Worm (Caenorhabditis elegans): ENCODE results near the gene clec-258.

The clec-258 gene

DNA sequence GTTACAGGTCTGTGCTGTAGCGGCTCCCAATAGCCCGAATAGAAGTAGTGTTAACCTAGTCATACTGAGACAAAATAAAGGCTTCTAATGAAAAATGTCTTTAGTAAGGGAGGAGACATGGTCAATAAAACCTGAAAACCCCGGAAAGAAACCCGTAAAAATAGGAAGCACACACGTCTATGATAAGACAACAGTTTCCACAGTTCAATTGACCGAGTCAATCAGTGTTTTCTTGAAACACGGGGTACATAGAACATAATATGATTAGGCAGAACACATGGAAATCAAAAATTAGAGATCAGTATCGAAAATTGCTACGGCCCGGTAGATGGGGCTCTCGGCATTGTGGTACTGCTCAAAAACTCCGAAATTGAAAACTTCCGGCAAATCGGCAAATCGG lies 37.1 kb upstream of the clec-258 start, which contains the start of gene clec-49:
Gene clec-49 (minus strand): TSS at position 103 of the 400 bp plus-strand sequence.
- TF ChIP-seq nhr-80 (tag; optimal IDR thresholded peaks at IDR 0.05) (peak; percentile 72), F33H1.4 (GFP tag; IDR thresholded peaks at IDR 0.05) (no peak), Y56A3A.18 (GFP tag; IDR thresholded peaks at IDR 0.05) (no peak)

DNA sequence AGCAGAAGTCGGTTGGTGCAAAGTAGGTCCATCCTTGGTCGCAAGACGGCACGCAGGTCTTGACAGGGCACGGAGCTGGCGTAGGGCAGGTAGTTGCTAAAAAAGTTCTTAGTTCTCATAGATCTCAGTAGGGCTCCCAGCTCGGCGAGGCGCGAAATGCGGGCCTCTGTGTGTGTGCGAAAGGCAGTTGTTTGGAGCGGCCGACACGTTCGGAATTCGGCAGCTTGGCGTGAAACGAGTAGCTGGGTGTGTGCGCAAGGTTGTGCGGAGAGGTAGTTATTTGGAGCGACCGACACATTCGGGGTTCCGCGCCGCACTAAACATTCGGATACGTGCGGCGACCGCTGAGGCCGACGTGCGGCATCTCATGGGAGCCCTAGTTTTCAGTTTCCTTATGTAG lies 35.4 kb upstream of the clec-258 start:
- no peak for TF ChIP-seq ceh-79 (tag; optimal IDR thresholded peaks at IDR 0.05)
- TF ChIP-seq zfh-2 (GFP tag; conservative IDR thresholded peaks at IDR 0.05): peak; percentile 71; the same call in 1 of the 2 replicates

DNA sequence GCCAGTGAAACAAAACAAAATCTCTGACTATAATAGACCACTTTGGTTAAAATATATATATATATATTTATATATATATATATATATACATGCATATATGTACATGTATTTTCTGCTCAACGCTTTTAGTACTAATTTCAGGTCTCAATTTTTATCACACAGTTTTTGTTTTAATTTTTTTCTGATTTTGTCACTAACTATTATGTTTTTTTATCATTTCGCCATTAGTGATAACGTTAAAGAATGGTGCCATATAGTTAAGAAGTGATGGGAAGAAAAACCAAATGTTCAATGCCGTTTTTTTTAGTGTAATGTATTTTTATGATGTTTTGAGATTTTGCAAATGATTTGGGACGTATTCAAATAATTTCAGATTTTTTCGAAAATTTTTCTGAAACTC lies 33.9 kb upstream of the clec-258 start:
- TF ChIP-seq nhr-80 (tag; optimal IDR thresholded peaks at IDR 0.05): peak; percentile 32
- TF ChIP-seq Y95B8A.8 (GFP tag; IDR thresholded peaks at IDR 0.05): no peak

DNA sequence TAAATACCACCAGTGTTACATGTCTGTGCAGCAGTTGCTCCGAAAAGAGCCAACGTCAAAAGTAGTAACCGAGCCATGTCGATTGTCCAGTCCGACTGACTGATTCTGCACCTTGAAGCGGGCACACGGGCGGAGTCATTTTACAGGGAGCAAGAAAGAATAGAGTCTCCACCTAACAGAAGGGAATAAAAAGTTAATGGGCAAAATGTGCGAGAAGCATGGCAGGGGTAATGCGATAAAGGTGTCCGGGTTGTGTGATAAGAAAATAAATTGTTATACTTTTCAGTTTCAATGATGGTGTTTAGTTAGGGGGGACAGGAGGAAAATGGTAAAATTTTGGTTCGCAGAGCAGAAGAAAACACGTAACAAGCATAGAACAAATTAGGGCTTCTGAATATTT lies 33.0 kb upstream of the clec-258 start, which contains the start of gene clec-50:
Gene clec-50 (minus strand): TSS at position 109 of the 400 bp plus-strand sequence.
- TF ChIP-seq aptf-3 (GFP tag; IDR thresholded peaks at IDR 0.05) (no peak), zfh-2 (GFP tag; conservative IDR thresholded peaks at IDR 0.05) (no peak), ztf-6 (GFP tag; IDR thresholded peaks at IDR 0.05) (no peak), K11D2.4 (GFP tag; IDR thresholded peaks at IDR 0.05) (no peak), nhr-80 (tag; optimal IDR thresholded peaks at IDR 0.05) (peak; percentile 95), dox-1 (GFP tag; IDR thresholded peaks at IDR 0.05) (peak; percentile 49), bed-1 (GFP tag; IDR thresholded peaks at IDR 0.05) (no peak)

DNA sequence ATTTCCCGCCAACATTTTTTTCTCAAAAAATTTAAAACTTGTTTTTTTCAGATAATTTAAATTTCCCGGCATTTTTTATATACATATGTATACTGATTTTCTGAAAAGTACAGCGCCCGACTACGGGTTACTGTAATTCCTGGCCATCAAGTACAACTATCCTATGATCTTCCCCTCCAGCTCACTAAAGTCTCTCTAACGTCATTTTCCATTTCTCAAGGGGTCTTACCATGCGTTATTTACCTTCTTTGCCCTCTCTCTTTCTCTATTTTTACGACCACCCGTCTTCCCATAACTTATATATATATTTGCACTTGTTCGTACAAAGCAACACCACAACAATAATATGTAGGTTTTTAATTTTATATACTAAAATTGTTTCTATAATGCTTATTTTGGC lies 32.0 kb upstream of the clec-258 start, which contains the start of gene W04E12.9:
Gene W04E12.9 (plus strand): TSS at position 301 of the 400 bp plus-strand sequence.
- TF ChIP-seq B0336.3 (GFP tag; IDR thresholded peaks at IDR 0.05) (no peak), ceh-79 (tag; optimal IDR thresholded peaks at IDR 0.05) (no peak)

DNA sequence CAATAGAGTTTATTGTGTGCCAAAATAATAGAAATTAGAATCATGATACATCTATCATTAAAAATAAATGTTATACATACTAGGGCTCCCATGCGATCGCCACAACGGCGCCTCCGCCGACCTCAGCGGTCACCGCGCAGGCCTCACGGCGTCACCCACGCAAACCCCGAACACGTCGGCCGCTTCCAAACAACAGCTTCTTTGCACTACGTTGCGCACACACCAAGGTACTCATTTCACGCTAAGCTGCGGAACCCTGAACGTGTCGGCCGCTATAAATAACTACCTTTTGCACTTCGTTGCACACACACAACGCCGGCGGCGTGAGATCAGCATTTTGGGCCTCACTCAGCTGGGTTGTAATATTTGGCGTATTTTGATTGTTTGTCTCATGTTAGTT lies 29.0 kb upstream of the clec-258 start:
- TF ChIP-seq attf-3 (GFP tag; conservative IDR thresholded peaks at IDR 0.05) (no peak), zfh-2 (GFP tag; conservative IDR thresholded peaks at IDR 0.05) (peak; percentile 73), snpc-4 (GFP tag; optimal IDR thresholded peaks at IDR 0.05) (no peak), snpc-4 (tag; optimal IDR thresholded peaks at IDR 0.05) (peak in 2 of 4 experiments; percentile 53 to 68), egrh-3 (GFP tag; IDR thresholded peaks at IDR 0.05) (peak; percentile 11; the same call in 1 of the 2 replicates), ztf-28 (GFP tag; IDR thresholded peaks at IDR 0.05) (0 out of 2 replicates have a peak, but pooled peaks have one; percentile 24), madf-3 (GFP tag; IDR thresholded peaks at IDR 0.05) (0 out of 2 replicates have a peak, but pooled peaks have one; percentile 33), F37B4.10 (GFP tag; IDR thresholded peaks at IDR 0.05) (0 out of 2 replicates have a peak, but pooled peaks have one; percentile 84), lin-54 (GFP tag; optimal IDR thresholded peaks at IDR 0.05) (no peak)

DNA sequence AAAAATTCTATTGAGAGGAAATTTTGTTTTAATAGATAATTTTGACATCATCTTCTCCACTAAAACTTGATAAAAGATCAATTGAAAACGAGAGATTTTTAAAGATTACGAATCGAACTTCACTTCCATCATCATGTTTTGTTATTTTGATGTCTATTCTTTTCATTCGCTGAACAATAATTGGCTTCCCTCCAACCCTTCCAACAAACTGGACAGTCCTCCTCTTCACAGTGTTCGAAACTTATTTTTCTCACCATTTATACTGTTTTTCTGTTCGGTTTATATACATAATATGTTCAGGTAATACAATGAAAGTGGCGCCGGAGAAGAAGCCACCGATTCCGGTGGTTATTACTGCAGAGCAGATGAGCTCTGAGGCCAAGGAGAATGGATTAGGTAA lies 27.5 kb upstream of the clec-258 start, which contains the start of gene M162.5:
Gene M162.5 (plus strand): TSS at position 301 of the 400 bp plus-strand sequence.
- TF ChIP-seq madf-6 (GFP tag; IDR thresholded peaks at IDR 0.05) (no peak), F37B4.10 (GFP tag; IDR thresholded peaks at IDR 0.05) (no peak), somi-1 (GFP tag; optimal IDR thresholded peaks at IDR 0.05) (no peak), lsy-27 (tag; optimal IDR thresholded peaks at IDR 0.05; ENCODE audit: borderline replicate concordance, insufficient read depth) (no peak), F23B12.7 (tag; optimal IDR thresholded peaks at IDR 0.05; ENCODE audit: insufficient read depth) (no peak), F49E8.2 (tag; optimal IDR thresholded peaks at IDR 0.05; ENCODE audit: insufficient read depth) (no peak), B0035.1 (tag; optimal IDR thresholded peaks at IDR 0.05) (no peak), pbrm-1 (GFP tag; IDR thresholded peaks at IDR 0.05) (no peak), ceh-79 (tag; optimal IDR thresholded peaks at IDR 0.05) (no peak), lir-1 (GFP tag; conservative IDR thresholded peaks at IDR 0.05) (no peak)

All from whole organism, young adult.